Fruit fly (Drosophila melanogaster): Measurements from ENCODE around the gene asun.

asun gene

DNA sequence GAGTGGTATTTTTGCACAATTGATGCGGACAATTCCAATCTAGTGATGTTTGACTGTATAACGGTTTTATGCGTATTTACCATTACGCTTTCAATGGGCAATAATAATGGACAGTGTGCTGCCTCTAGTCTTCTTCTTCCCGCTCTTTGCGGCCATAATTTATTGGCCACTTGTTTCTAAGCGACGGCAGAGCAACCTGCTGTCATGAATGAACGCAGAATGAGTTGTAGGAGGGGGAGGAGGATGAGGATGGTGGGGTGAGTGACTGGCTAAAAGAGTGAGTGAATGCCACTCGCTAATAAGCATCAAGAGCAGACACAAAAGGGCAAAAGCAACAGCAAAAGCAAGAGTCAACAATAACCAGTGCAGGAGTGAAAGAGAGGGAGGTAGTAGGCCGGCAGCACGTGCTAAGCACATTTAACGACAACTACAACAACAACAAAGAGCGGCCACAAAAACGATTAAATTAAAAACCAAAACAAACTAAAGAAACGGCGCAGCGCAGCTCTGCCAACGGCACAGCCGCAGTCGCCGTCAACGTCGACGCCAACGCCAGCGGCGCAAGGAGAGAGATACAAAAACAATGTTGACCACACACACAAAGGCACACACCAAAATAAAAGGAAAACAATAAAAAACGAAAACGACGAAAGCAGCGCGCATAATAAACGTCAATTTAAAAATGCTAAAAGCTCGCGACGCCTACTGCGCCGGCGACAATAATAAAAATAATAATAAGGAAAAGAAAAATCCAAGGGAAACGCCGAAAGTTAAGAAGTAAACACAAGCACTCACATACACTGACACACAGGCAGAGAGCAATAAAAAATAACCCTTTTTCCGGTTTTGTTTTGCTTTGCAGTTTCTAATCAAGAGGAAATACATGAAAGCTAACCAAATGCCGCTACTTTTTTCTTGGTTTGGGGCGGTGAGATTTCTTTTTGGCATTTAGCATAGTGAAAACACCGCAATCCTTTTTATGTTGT lies 35.1 kb upstream of the asun start (continued):
- no peak for TF ChIP-seq Gug (GFP tag; IDR thresholded peaks at IDR 0.05)
- TF ChIP-seq CG10669 (GFP tag; optimal IDR thresholded peaks at IDR 0.05), result no peak
- TF ChIP-seq CG8119 (GFP tag; IDR thresholded peaks at IDR 0.05), result no peak
- no peak for TF ChIP-seq CG16779 (tag; optimal IDR thresholded peaks at IDR 0.05)
- no peak for TF ChIP-seq eg (GFP tag; IDR thresholded peaks at IDR 0.05)
- TF ChIP-seq fd59A (GFP tag; optimal IDR thresholded peaks at IDR 0.05), result no peak
- no peak for TF ChIP-seq lz (GFP tag; optimal IDR thresholded peaks at IDR 0.05)
- peak; percentile 63 to 78 for TF ChIP-seq ss (GFP tag; optimal IDR thresholded peaks at IDR 0.05)
- TF ChIP-seq CG34406 (GFP tag; optimal IDR thresholded peaks at IDR 0.05), result no peak
- TF ChIP-seq CG6808 (GFP tag; optimal IDR thresholded peaks at IDR 0.05), result peak; percentile 68
- TF ChIP-seq CG15336 (GFP tag; IDR thresholded peaks at IDR 0.05), result no peak
- no peak for TF ChIP-seq Ets21C (GFP tag; optimal IDR thresholded peaks at IDR 0.05)
- TF ChIP-seq Eip75B (GFP tag; optimal IDR thresholded peaks at IDR 0.05), result peak; percentile 16
- TF ChIP-seq fd85E (GFP tag; optimal IDR thresholded peaks at IDR 0.05), result no peak
- peak; percentile 83 for TF ChIP-seq dsx (GFP tag; optimal IDR thresholded peaks at IDR 0.05; ENCODE audit: poor library complexity, severe bottlenecking)
- no peak for TF ChIP-seq Hr38 (GFP tag; optimal IDR thresholded peaks at IDR 0.05)
- no peak for TF ChIP-seq OdsH (GFP tag; optimal IDR thresholded peaks at IDR 0.05)
- peak; percentile 83 for TF ChIP-seq CG6854 (GFP tag; optimal IDR thresholded peaks at IDR 0.05)
- no peak for TF ChIP-seq pdm3 (GFP tag; optimal IDR thresholded peaks at IDR 0.05)
- peak; percentile 77 for TF ChIP-seq svp (GFP tag)
- peak; percentile 50 for TF ChIP-seq Sox102F (GFP tag; optimal IDR thresholded peaks at IDR 0.05)
- peak; percentile 17 for TF ChIP-seq Sox14 (GFP tag; optimal IDR thresholded peaks at IDR 0.05)
- no peak for TF ChIP-seq CG11294 (GFP tag; IDR thresholded peaks at IDR 0.05)
- no peak for TF ChIP-seq achi (GFP tag; optimal IDR thresholded peaks at IDR 0.05)
- TF ChIP-seq CG6276 (GFP tag; optimal IDR thresholded peaks at IDR 0.05), result peak; percentile 43
- TF ChIP-seq net (GFP tag; optimal IDR thresholded peaks at IDR 0.05), result peak; percentile 5
- peak; percentile 30 for TF ChIP-seq Lpt (GFP tag; optimal IDR thresholded peaks at IDR 0.05)
- TF ChIP-seq Hr4 (GFP tag; optimal IDR thresholded peaks at IDR 0.05), result no peak
- no peak for TF ChIP-seq CG4318 (GFP tag; optimal IDR thresholded peaks at IDR 0.05)

DNA sequence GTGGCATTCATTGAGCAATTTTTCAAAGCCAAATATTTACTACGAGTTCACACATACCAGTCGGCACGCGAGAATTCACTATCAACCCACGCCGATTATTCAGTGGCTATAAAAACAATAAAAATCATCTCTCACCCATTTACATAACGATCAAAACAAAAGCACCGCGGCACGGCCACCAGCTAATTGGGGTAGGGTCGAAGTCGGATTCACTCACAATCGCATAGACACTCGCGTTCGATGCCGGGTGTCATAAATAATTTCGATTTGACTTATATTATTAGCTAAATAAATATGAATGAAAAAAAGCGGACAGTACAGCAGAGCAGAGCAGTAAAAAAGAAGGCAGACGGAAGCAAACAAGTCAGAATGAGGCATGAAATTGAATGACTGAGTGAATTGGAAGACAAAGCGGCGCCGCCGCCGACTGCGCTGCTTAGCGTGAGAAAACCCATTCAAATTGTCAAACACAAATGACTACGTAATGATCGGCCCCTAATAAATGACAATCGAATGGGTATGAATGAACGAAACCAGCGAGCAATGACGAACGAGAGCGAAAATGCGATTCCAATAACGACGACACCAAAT lies 33.9 kb upstream of the asun start:
- TF ChIP-seq CG6854 (GFP tag; optimal IDR thresholded peaks at IDR 0.05) (no peak), vri (GFP tag; optimal IDR thresholded peaks at IDR 0.05) (peak; percentile 41), dsx (GFP tag; optimal IDR thresholded peaks at IDR 0.05; ENCODE audit: poor library complexity, severe bottlenecking) (no peak), svp (GFP tag) (peak; percentile 64), acj6 (GFP tag; optimal IDR thresholded peaks at IDR 0.05) (no peak), Eip78C (GFP tag) (peak; percentile 2), lz (GFP tag; optimal IDR thresholded peaks at IDR 0.05) (no peak), CG8319 (GFP tag; optimal IDR thresholded peaks at IDR 0.05) (no peak), fkh (GFP tag; optimal IDR thresholded peaks at IDR 0.05) (peak; percentile 90)

DNA sequence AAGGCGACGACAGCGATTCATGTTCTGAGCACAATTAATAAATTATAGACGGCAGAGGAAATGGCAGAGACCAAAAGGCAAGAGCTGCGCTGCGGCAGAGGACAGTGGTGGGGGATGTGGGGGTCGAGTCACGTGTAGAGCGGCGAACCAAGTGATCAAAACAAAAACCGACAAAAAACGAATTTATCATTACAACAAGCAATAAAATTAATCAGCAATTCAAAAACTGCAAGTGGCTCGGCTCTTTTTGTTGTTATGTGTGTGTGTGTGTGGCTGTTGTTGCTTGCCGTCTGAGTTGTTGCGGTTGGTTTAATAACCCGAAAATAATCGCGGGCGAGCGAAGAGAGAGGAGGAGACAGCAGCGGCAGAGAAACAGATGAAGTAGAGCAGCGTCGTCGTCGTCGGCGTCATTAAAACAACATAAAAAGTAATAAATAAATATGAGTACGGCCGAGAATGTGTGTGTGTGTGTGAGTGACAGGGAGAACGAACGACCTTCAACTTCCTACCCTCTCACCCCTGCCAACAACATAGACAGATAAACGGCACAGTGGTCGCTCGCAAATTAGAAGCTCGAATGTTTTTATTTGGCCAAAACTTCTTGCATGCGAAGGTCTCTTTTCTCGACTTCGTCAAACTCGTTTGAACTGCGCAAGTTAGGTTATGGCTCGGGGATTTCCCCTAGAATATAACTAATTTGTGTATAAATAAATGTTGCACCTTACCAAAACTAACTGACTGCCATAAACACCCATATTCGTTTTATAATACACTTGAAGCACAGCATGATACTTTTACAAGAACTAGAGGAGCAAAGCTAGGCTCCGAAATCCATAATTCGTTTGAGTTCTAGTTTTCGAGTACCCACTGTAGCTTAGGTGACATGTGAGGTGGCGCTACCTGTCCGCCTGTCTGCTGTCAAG lies 32.4 kb upstream of the asun start:
- TF ChIP-seq CG8632 (GFP tag; optimal IDR thresholded peaks at IDR 0.05) (peak; percentile 70), CG6792 (GFP tag; optimal IDR thresholded peaks at IDR 0.05) (peak; percentile 60), Lpt (GFP tag; optimal IDR thresholded peaks at IDR 0.05) (peak; percentile 43), CG10631 (GFP tag; optimal IDR thresholded peaks at IDR 0.05) (peak; percentile 73), fd85E (GFP tag; optimal IDR thresholded peaks at IDR 0.05) (no peak), Ets21C (GFP tag; optimal IDR thresholded peaks at IDR 0.05) (peak; percentile 58), CG4318 (GFP tag; optimal IDR thresholded peaks at IDR 0.05) (peak; percentile 72), Blimp-1 (GFP tag; optimal IDR thresholded peaks at IDR 0.05) (peak; percentile 3), CG16779 (tag; optimal IDR thresholded peaks at IDR 0.05) (peak; percentile 75), CG3919 (GFP tag; optimal IDR thresholded peaks at IDR 0.05) (peak; percentile 76), Hr39 (GFP tag; optimal IDR thresholded peaks at IDR 0.05) (peak; percentile 78), Hr38 (GFP tag; optimal IDR thresholded peaks at IDR 0.05) (no peak), vri (GFP tag; optimal IDR thresholded peaks at IDR 0.05) (peak; percentile 69), Eip93F (GFP tag; optimal IDR thresholded peaks at IDR 0.05) (peak; percentile 42), lz (GFP tag; optimal IDR thresholded peaks at IDR 0.05) (peak; percentile 43), Smox (GFP tag; optimal IDR thresholded peaks at IDR 0.05) (peak; percentile 50), CG6854 (GFP tag; optimal IDR thresholded peaks at IDR 0.05) (peak; percentile 27), OdsH (GFP tag; optimal IDR thresholded peaks at IDR 0.05) (peak; percentile 79), Hr4 (GFP tag; optimal IDR thresholded peaks at IDR 0.05) (peak; percentile 85), CG7368 (GFP tag; optimal IDR thresholded peaks at IDR 0.05) (peak; percentile 64)
